Fruit fly (Drosophila melanogaster) S2 (cell line): ENCODE results near the gene bon.

Source experiments
- CG8478 ChIP-seq: fragments of >200 bp; optimal IDR thresholded peaks from 2 replicates; lab custom pipeline; 2018
- CTCF ChIP-seq, 2 experiments: fragments of >200 bp; optimal IDR thresholded peaks; 2 replicates each; lab custom pipeline; 2018

bon gene

dm6 chr3R:20573326-20573725 is 19.6 kb upstream of the bon start:
- TF ChIP-seq CTCF (optimal IDR thresholded peaks at IDR 0.05; lab: Kevin White, UChicago) (no peak), CG8478 (lab: Kevin White, UChicago) (no peak)

dm6 chr3R:20574535-20574980 is 18.4 kb upstream of the bon start:
- TF ChIP-seq CG8478 (lab: Kevin White, UChicago) = no peak
- no peak for TF ChIP-seq CTCF (optimal IDR thresholded peaks at IDR 0.05; lab: Kevin White, UChicago)

- TF ChIP-seq CTCF (optimal IDR thresholded peaks at IDR 0.05; lab: Kevin White, UChicago) (peak in 1 of 2 experiments; percentile 31), CG8478 (lab: Kevin White, UChicago) (no peak)
These were observed 16.1 kb upstream of the bon start, which contains the start of the genes TFAM and CG5412 for dm6 chr3R:20576789-20577188. Gene TFAM (minus strand): TSS chr3R:20577010. Gene CG5412 (plus strand): TSS chr3R:20577053.

dm6 chr3R:20579816-20580215 is 13.1 kb upstream of the bon start, which contains the start of the genes EloB and Srp14:
Gene EloB (minus strand): TSS chr3R:20579850.
Gene Srp14 (plus strand): TSS chr3R:20580115.
- TF ChIP-seq CG8478 (lab: Kevin White, UChicago) = no peak
- no peak for TF ChIP-seq CTCF (optimal IDR thresholded peaks at IDR 0.05; lab: Kevin White, UChicago)

dm6 chr3R:20581376-20581775 is 11.6 kb upstream of the bon start, which contains the start of gene CG34008:
Gene CG34008 (minus strand): TSS chr3R:20581522.
- no peak for TF ChIP-seq CG8478 (lab: Kevin White, UChicago)
- no peak for TF ChIP-seq CTCF (optimal IDR thresholded peaks at IDR 0.05; lab: Kevin White, UChicago)

- TF ChIP-seq CG8478 (lab: Kevin White, UChicago) = no peak
- no peak for TF ChIP-seq CTCF (optimal IDR thresholded peaks at IDR 0.05; lab: Kevin White, UChicago)
These were observed 7.4 kb upstream of the bon start, which contains the start of gene CG16953 for dm6 chr3R:20585566-20585965. Gene CG16953 (minus strand): TSS chr3R:20585833.

- TF ChIP-seq CG8478 (lab: Kevin White, UChicago) (no peak), CTCF (optimal IDR thresholded peaks at IDR 0.05; lab: Kevin White, UChicago) (no peak)
These were observed 6.5 kb upstream of the bon start for dm6 chr3R:20586409-20586808.

- TF ChIP-seq CG8478 (lab: Kevin White, UChicago) (no peak), CTCF (optimal IDR thresholded peaks at IDR 0.05; lab: Kevin White, UChicago) (no peak)
These were observed 5.1 kb upstream of the bon start, which contains the start of gene Septin2 for dm6 chr3R:20587630-20588479. Gene Septin2 (minus strand): TSS chr3R:20588356.

dm6 chr3R:20588480-20588785 is 4.5 kb upstream of the bon start, which contains the start of gene Srp72:
Gene Srp72 (plus strand): TSS chr3R:20588711.
- TF ChIP-seq CTCF (optimal IDR thresholded peaks at IDR 0.05; lab: Kevin White, UChicago) = no peak
- TF ChIP-seq CG8478 (lab: Kevin White, UChicago) = no peak

- no peak for TF ChIP-seq CG8478 (lab: Kevin White, UChicago)
- TF ChIP-seq CTCF (optimal IDR thresholded peaks at IDR 0.05; lab: Kevin White, UChicago) = no peak
These were observed 512 bp downstream of the bon start for dm6 chr3R:20593463-20593838.

dm6 chr3R:20594194-20595144 is 1.5 kb downstream of the bon start:
- TF ChIP-seq CTCF (optimal IDR thresholded peaks at IDR 0.05; lab: Kevin White, UChicago) (no peak), CG8478 (lab: Kevin White, UChicago) (no peak)

dm6 chr3R:20595145-20595812 is 2.3 kb downstream of the bon start:
- no peak for TF ChIP-seq CG8478 (lab: Kevin White, UChicago)
- no peak for TF ChIP-seq CTCF (optimal IDR thresholded peaks at IDR 0.05; lab: Kevin White, UChicago)

- no peak for TF ChIP-seq CTCF (optimal IDR thresholded peaks at IDR 0.05; lab: Kevin White, UChicago)
- no peak for TF ChIP-seq CG8478 (lab: Kevin White, UChicago)
These were observed 3.0 kb downstream of the bon start for dm6 chr3R:20595901-20596300.
